Fruit fly (Drosophila melanogaster) whole organism, prepupa: Measurements from ENCODE around the gene ebd1.

Experiments
- Blimp-1 ChIP-seq: fragments of 200-800 bp; sonication (Bioruptor generic); optimal IDR thresholded peaks from 3 replicates; lab custom pipeline; 2017; ENCODE audit warnings: missing biosample characterization, missing genetic modification characterization, mild to moderate bottlenecking, moderate library complexity, missing genetic modification reagents
- CG10631 ChIP-seq: fragments of 200-800 bp; sonication (Bioruptor generic); optimal IDR thresholded peaks from 2 replicates; lab custom pipeline; 2016; ENCODE audit warnings: missing biosample characterization, missing genetic modification characterization
- CG10669 ChIP-seq: fragments of 200-800 bp; sonication (Bioruptor generic); optimal IDR thresholded peaks from 3 replicates; lab custom pipeline; 2018; ENCODE audit warnings: missing biosample characterization, mild to moderate bottlenecking, missing genetic modification characterization, moderate library complexity
- CG11294 ChIP-seq: fragments of 200-800 bp; sonication (Bioruptor generic); IDR thresholded peaks from 2 replicates; pipeline ENCODE4 v1.3.6; 2022; ENCODE audit warnings: missing biosample characterization, missing genetic modification characterization
- CG11762 ChIP-seq: fragments of 200-800 bp; sonication (Bioruptor generic); optimal IDR thresholded peaks from 3 replicates; lab custom pipeline; 2016; ENCODE audit warnings: missing biosample characterization, missing genetic modification characterization; ENCODE audit not compliant: insufficient read depth
- CG11902 ChIP-seq: fragments of 200-800 bp; sonication (Bioruptor generic); optimal IDR thresholded peaks from 3 replicates; lab custom pipeline; 2016; ENCODE audit warnings: missing biosample characterization, missing genetic modification characterization
- CG15336 ChIP-seq: fragments of 200-800 bp; sonication (Bioruptor generic); IDR thresholded peaks from 2 replicates; pipeline ENCODE4 v1.3.6; 2022; ENCODE audit warnings: missing biosample characterization, missing genetic modification characterization
- CG31627 ChIP-seq: fragments of 200-800 bp; sonication (Bioruptor generic); optimal IDR thresholded peaks from 3 replicates; lab custom pipeline; 2016; ENCODE audit warnings: missing biosample characterization, missing genetic modification characterization
- CG32006 ChIP-seq: fragments of 200-800 bp; sonication (Bioruptor generic); optimal IDR thresholded peaks from 3 replicates; lab custom pipeline; 2017; ENCODE audit warnings: missing biosample characterization, mild to moderate bottlenecking, missing genetic modification characterization
- CG34406 ChIP-seq: fragments of 200-800 bp; sonication (Bioruptor generic); optimal IDR thresholded peaks from 3 replicates; lab custom pipeline; 2016; ENCODE audit warnings: missing biosample characterization, missing genetic modification characterization
- CG3919 ChIP-seq: fragments of 200-800 bp; sonication (Bioruptor generic); optimal IDR thresholded peaks from 3 replicates; lab custom pipeline; 2016; ENCODE audit warnings: missing biosample characterization, missing genetic modification characterization
- CG4318 ChIP-seq: fragments of 200-800 bp; sonication (Bioruptor generic); optimal IDR thresholded peaks from 3 replicates; lab custom pipeline; 2017; ENCODE audit warnings: missing biosample characterization, mild to moderate bottlenecking, missing genetic modification characterization
- CG6163 ChIP-seq: fragments of 200-800 bp; sonication (Bioruptor generic); IDR thresholded peaks from 3 replicates; pipeline ENCODE4 v1.3.6; 2022; ENCODE audit warnings: missing biosample characterization, missing genetic modification characterization
- CG6276 ChIP-seq: fragments of 200-800 bp; sonication (Bioruptor generic); optimal IDR thresholded peaks from 2 replicates; lab custom pipeline; 2017; ENCODE audit warnings: missing biosample characterization, mild to moderate bottlenecking, missing genetic modification characterization
- CG6792 ChIP-seq: fragments of 200-800 bp; sonication (Bioruptor generic); optimal IDR thresholded peaks from 3 replicates; lab custom pipeline; 2016; ENCODE audit warnings: missing biosample characterization, missing genetic modification characterization
- CG6808 ChIP-seq: fragments of 200-800 bp; sonication (Bioruptor generic); optimal IDR thresholded peaks from 3 replicates; lab custom pipeline; 2017; ENCODE audit warnings: missing biosample characterization, missing genetic modification characterization, mild to moderate bottlenecking, moderate library complexity, missing genetic modification reagents
- CG6854 ChIP-seq: fragments of 200-800 bp; sonication (Bioruptor generic); optimal IDR thresholded peaks from 2 replicates; lab custom pipeline; 2017; ENCODE audit warnings: missing biosample characterization, mild to moderate bottlenecking, missing genetic modification characterization
- CG7368 ChIP-seq: fragments of 200-800 bp; sonication (Bioruptor generic); optimal IDR thresholded peaks from 3 replicates; lab custom pipeline; 2016; ENCODE audit warnings: missing biosample characterization, missing genetic modification characterization
- CG8319 ChIP-seq: fragments of 200-800 bp; sonication (Bioruptor generic); optimal IDR thresholded peaks from 3 replicates; lab custom pipeline; 2016; ENCODE audit warnings: missing biosample characterization, missing genetic modification characterization
- Eip75B ChIP-seq: fragments of 200-800 bp; sonication (Bioruptor generic); optimal IDR thresholded peaks from 3 replicates; lab custom pipeline; 2016; ENCODE audit warnings: missing biosample characterization, missing genetic modification characterization
- Eip78C ChIP-seq: fragments of 200-800 bp; sonication (Bioruptor generic); peaks from one replicate; lab custom pipeline; 2016; ENCODE audit warnings: missing biosample characterization, missing genetic modification characterization
- Eip93F ChIP-seq: fragments of 200-800 bp; sonication (Bioruptor generic); optimal IDR thresholded peaks from 2 replicates; lab custom pipeline; 2016; ENCODE audit warnings: missing biosample characterization, mild to moderate bottlenecking, missing genetic modification characterization
- Ets21C ChIP-seq: fragments of 200-800 bp; sonication (Bioruptor generic); optimal IDR thresholded peaks from 3 replicates; lab custom pipeline; 2016; ENCODE audit warnings: missing biosample characterization, missing genetic modification characterization
- Ets96B ChIP-seq: fragments of 200-800 bp; optimal IDR thresholded peaks from 2 replicates; lab custom pipeline; 2019; ENCODE audit warnings: missing biosample characterization, mild to moderate bottlenecking, missing genetic modification characterization, moderate library complexity
- Gug ChIP-seq: fragments of 200-800 bp; sonication (Bioruptor generic); IDR thresholded peaks from 2 replicates; pipeline ENCODE4 v1.3.6; 2022; ENCODE audit warnings: missing biosample characterization, missing genetic modification characterization
- Hr38 ChIP-seq: sonication (Bioruptor generic); optimal IDR thresholded peaks from 2 replicates; lab custom pipeline; 2016; ENCODE audit warnings: missing biosample characterization, missing genetic modification characterization
- Hr39 ChIP-seq: fragments of 200-800 bp; sonication (Bioruptor generic); optimal IDR thresholded peaks from 2 replicates; lab custom pipeline; 2016; ENCODE audit warnings: missing biosample characterization, missing genetic modification characterization
- Hr4 ChIP-seq: fragments of 200-800 bp; sonication (Bioruptor generic); optimal IDR thresholded peaks from 3 replicates; lab custom pipeline; 2016; ENCODE audit warnings: missing biosample characterization, missing genetic modification characterization
- Lpt ChIP-seq: fragments of 200-800 bp; sonication (Bioruptor generic); optimal IDR thresholded peaks from 3 replicates; lab custom pipeline; 2016; ENCODE audit warnings: missing biosample characterization, missing genetic modification characterization
- Met ChIP-seq: fragments of 200-800 bp; sonication (Bioruptor generic); optimal IDR thresholded peaks from 3 replicates; lab custom pipeline; 2016; ENCODE audit warnings: missing biosample characterization, missing genetic modification characterization
- OdsH ChIP-seq: fragments of 200-800 bp; sonication (Bioruptor generic); optimal IDR thresholded peaks from 3 replicates; lab custom pipeline; 2016; ENCODE audit warnings: missing biosample characterization, missing genetic modification characterization
- Smox ChIP-seq: fragments of 200-800 bp; sonication (Bioruptor generic); optimal IDR thresholded peaks from 3 replicates; lab custom pipeline; 2016; ENCODE audit warnings: missing biosample characterization, missing genetic modification characterization
- Sox102F ChIP-seq: fragments of 200-800 bp; sonication (Bioruptor generic); optimal IDR thresholded peaks from 2 replicates; lab custom pipeline; 2016; ENCODE audit warnings: missing biosample characterization, mild to moderate bottlenecking, missing genetic modification characterization
- Sox14 ChIP-seq: fragments of 200-800 bp; sonication (Bioruptor generic); optimal IDR thresholded peaks from 3 replicates; lab custom pipeline; 2016; ENCODE audit warnings: missing biosample characterization, missing genetic modification characterization
- Sox15 ChIP-seq: fragments of 200-800 bp; sonication (Bioruptor generic); optimal IDR thresholded peaks from 3 replicates; lab custom pipeline; 2016; ENCODE audit warnings: missing biosample characterization, missing genetic modification characterization
- achi ChIP-seq: fragments of 200-800 bp; sonication (Bioruptor generic); optimal IDR thresholded peaks from 3 replicates; lab custom pipeline; 2016; ENCODE audit warnings: missing biosample characterization, missing genetic modification characterization
- acj6 ChIP-seq: fragments of 200-800 bp; sonication (Bioruptor generic); optimal IDR thresholded peaks from 3 replicates; lab custom pipeline; 2016; ENCODE audit warnings: missing biosample characterization, missing genetic modification characterization
- cyc ChIP-seq: fragments of 200-800 bp; sonication (Bioruptor generic); optimal IDR thresholded peaks from 3 replicates; lab custom pipeline; 2016; ENCODE audit warnings: missing biosample characterization, missing genetic modification characterization
- dac ChIP-seq: fragments of 200-800 bp; sonication (Bioruptor generic); optimal IDR thresholded peaks from 2 replicates; lab custom pipeline; 2017; ENCODE audit warnings: missing biosample characterization, mild to moderate bottlenecking, missing genetic modification characterization
- dsx ChIP-seq: fragments of 200-800 bp; optimal IDR thresholded peaks from 3 replicates; lab custom pipeline; 2019; ENCODE audit warnings: missing biosample characterization, mild to moderate bottlenecking, missing genetic modification characterization, moderate library complexity; ENCODE audit not compliant: poor library complexity, severe bottlenecking
- eg ChIP-seq: fragments of 200-800 bp; sonication (Bioruptor generic); IDR thresholded peaks from 3 replicates; pipeline ENCODE4 v1.3.6; 2022; ENCODE audit warnings: missing biosample characterization, missing genetic modification characterization
- fd59A ChIP-seq: fragments of 200-800 bp; sonication (Bioruptor generic); optimal IDR thresholded peaks from 2 replicates; lab custom pipeline; 2017; ENCODE audit warnings: missing biosample characterization, mild to moderate bottlenecking, missing genetic modification characterization, missing genetic modification reagents
- fd85E ChIP-seq: fragments of 200-800 bp; sonication (Bioruptor generic); optimal IDR thresholded peaks from 3 replicates; lab custom pipeline; 2016; ENCODE audit warnings: missing biosample characterization, missing genetic modification characterization
- fkh ChIP-seq: fragments of 200-800 bp; sonication (Bioruptor generic); optimal IDR thresholded peaks from 3 replicates; lab custom pipeline; 2017; ENCODE audit warnings: missing biosample characterization, mild to moderate bottlenecking, missing genetic modification characterization, moderate library complexity
- lz ChIP-seq: fragments of 200-800 bp; sonication (Bioruptor generic); optimal IDR thresholded peaks from 3 replicates; lab custom pipeline; 2016; ENCODE audit warnings: missing biosample characterization, missing genetic modification characterization
- net ChIP-seq: fragments of 200-800 bp; sonication (Bioruptor generic); optimal IDR thresholded peaks from 3 replicates; lab custom pipeline; 2016; ENCODE audit warnings: missing biosample characterization, missing genetic modification characterization
- pdm3 ChIP-seq: fragments of 200-800 bp; sonication (Bioruptor generic); optimal IDR thresholded peaks from 3 replicates; lab custom pipeline; 2016; ENCODE audit warnings: missing biosample characterization, missing genetic modification characterization
- salr ChIP-seq, 2 experiments: fragments of 200-800 bp; sonication (Bioruptor generic); optimal IDR thresholded peaks; 3 replicates each; lab custom pipeline; 2016 to 2018; ENCODE audit warnings: missing biosample characterization in 2 of 2, missing genetic modification characterization in 2 of 2, mild to moderate bottlenecking in 1 of 2
- spab ChIP-seq: fragments of 200-800 bp; sonication (Bioruptor generic); optimal IDR thresholded peaks from 2 replicates; lab custom pipeline; 2017; ENCODE audit warnings: missing biosample characterization, mild to moderate bottlenecking, missing genetic modification characterization, missing genetic modification reagents
- ss ChIP-seq, 2 experiments: fragments of 200-800 bp; sonication (Bioruptor generic); optimal IDR thresholded peaks; 2 replicates in 1 of 2; 3 replicates in 1 of 2; lab custom pipeline; 2017 to 2018; ENCODE audit warnings: mild to moderate bottlenecking in 2 of 2, missing biosample characterization in 2 of 2, missing genetic modification characterization in 2 of 2, moderate library complexity in 1 of 2
- svp ChIP-seq: fragments of 200-800 bp; sonication (Bioruptor generic); peaks from one replicate; lab custom pipeline; 2016; ENCODE audit warnings: missing biosample characterization, missing genetic modification characterization

The ebd1 gene

dm6 chr3L:711839-712553, 26.6 kb upstream of the ebd1 start, which contains the start of gene CG13896:
Gene CG13896, minus strand, starts transcription at chr3L:711850.
- TF ChIP-seq pdm3 (GFP tag; lab: Kevin White, UChicago), result peak; percentile 82
- peak; percentile 7 to 20 for TF ChIP-seq ss (GFP tag; optimal IDR thresholded peaks at IDR 0.05; lab: Kevin White, UChicago)
- peak; percentile 74 for TF ChIP-seq Smox
- no peak for TF ChIP-seq fd85E (GFP tag; lab: Kevin White, UChicago)
- peak; percentile 81 for TF ChIP-seq eg (GFP tag; lab: Robert Waterston, UW)
- peak; percentile 72 for TF ChIP-seq CG6792
- TF ChIP-seq Gug (GFP tag; lab: Robert Waterston, UW), result peak; percentile 38; the same call in 1 of the 2 replicates
- peak; percentile 44 to 65 for TF ChIP-seq salr (GFP tag; optimal IDR thresholded peaks at IDR 0.05; lab: Kevin White, UChicago)
- TF ChIP-seq achi (GFP tag; lab: Kevin White, UChicago), result peak; percentile 72
- TF ChIP-seq CG11294 (GFP tag; lab: Robert Waterston, UW), result no peak
- peak; percentile 84 for TF ChIP-seq CG3919 (GFP tag; lab: Kevin White, UChicago)
- TF ChIP-seq CG6854 (GFP tag; lab: Kevin White, UChicago), result peak; percentile 20
- TF ChIP-seq CG7368 (GFP tag; lab: Kevin White, UChicago), result peak; percentile 65
- peak; percentile 3 for TF ChIP-seq fd59A
- peak; percentile 58 for TF ChIP-seq Hr4 (GFP tag; lab: Kevin White, UChicago)
- TF ChIP-seq svp (GFP tag; lab: Kevin White, UChicago), result peak; percentile 86
- peak; percentile 77 for TF ChIP-seq acj6
- TF ChIP-seq Met (GFP tag; lab: Kevin White, UChicago), result peak; percentile 84
- TF ChIP-seq fkh, result peak; percentile 57
- TF ChIP-seq Ets96B (tag; lab: Kevin White, UChicago), result peak; percentile 71
- TF ChIP-seq CG6808 (GFP tag; lab: Kevin White, UChicago), result peak; percentile 49
- TF ChIP-seq CG10669 (GFP tag; lab: Kevin White, UChicago), result peak; percentile 72
- peak; percentile 46 for TF ChIP-seq dsx (GFP tag; lab: Kevin White, UChicago)
- TF ChIP-seq Eip93F (GFP tag; lab: Kevin White, UChicago), result no peak
- no peak for TF ChIP-seq CG4318 (GFP tag; lab: Kevin White, UChicago)
- TF ChIP-seq Eip75B (GFP tag; lab: Kevin White, UChicago), result peak; percentile 72
- TF ChIP-seq net (GFP tag; lab: Kevin White, UChicago), result peak; percentile 66
- peak; percentile 41 for TF ChIP-seq spab (GFP tag; lab: Kevin White, UChicago)
- peak; percentile 87 for TF ChIP-seq cyc (GFP tag; lab: Kevin White, UChicago)
- peak; percentile 25 for TF ChIP-seq Sox15 (GFP tag; lab: Kevin White, UChicago)
- TF ChIP-seq CG6163 (GFP tag; lab: Robert Waterston, UW), result peak; percentile 66
- TF ChIP-seq CG11902, result peak; percentile 65
- peak; percentile 62 for TF ChIP-seq CG8319
- peak; percentile 77 for TF ChIP-seq OdsH
- no peak for TF ChIP-seq Hr38
- peak; percentile 91 for TF ChIP-seq CG31627 (GFP tag; lab: Kevin White, UChicago)
- TF ChIP-seq CG10631 (GFP tag; lab: Kevin White, UChicago), result peak; percentile 69
- peak; percentile 74 for TF ChIP-seq Sox14
- peak; percentile 63 for TF ChIP-seq CG34406 (GFP tag; lab: Kevin White, UChicago)
- TF ChIP-seq CG32006 (GFP tag; lab: Kevin White, UChicago), result peak; percentile 37
- peak; percentile 49 for TF ChIP-seq Ets21C
- peak; percentile 23 for TF ChIP-seq Blimp-1 (GFP tag; lab: Kevin White, UChicago)
- peak; percentile 75 for TF ChIP-seq CG6276 (GFP tag; lab: Kevin White, UChicago)
- peak; percentile 79 for TF ChIP-seq Sox102F (GFP tag; lab: Kevin White, UChicago)
- peak; percentile 92 for TF ChIP-seq Eip78C (GFP tag; lab: Kevin White, UChicago)
- TF ChIP-seq CG11762 (GFP tag; lab: Kevin White, UChicago), result peak; percentile 57
- peak; percentile 88 for TF ChIP-seq lz (GFP tag; lab: Kevin White, UChicago)
- TF ChIP-seq Hr39 (GFP tag; lab: Kevin White, UChicago), result peak; percentile 90
- TF ChIP-seq Lpt (GFP tag; lab: Kevin White, UChicago), result peak; percentile 16
- TF ChIP-seq CG15336, result peak; percentile 85
- peak; percentile 45 for TF ChIP-seq dac
